Worm (Caenorhabditis elegans) whole organism, L2 larva: ENCODE data around the gene Y62F5A.12.

Source experiments
- C34F6.9 ChIP-seq: fragments of 150-350 bp; optimal IDR thresholded peaks from 2 replicates; lab custom pipeline; 2014; ENCODE audit warnings: missing biosample characterization, missing genetic modification characterization
- F13H6.1 ChIP-seq: sonication (generic microtip); optimal IDR thresholded peaks from 2 replicates; lab custom pipeline; 2016; ENCODE audit warnings: missing genetic modification characterization, missing compliant biosample characterization
- Y55F3AM.14 ChIP-seq: fragments of 200-800 bp; sonication (Bioruptor generic); optimal IDR thresholded peaks from 2 replicates; lab custom pipeline; 2018; ENCODE audit warnings: mild to moderate bottlenecking, missing genetic modification characterization, missing compliant biosample characterization
- ZK546.5 ChIP-seq: sonication (generic microtip); optimal IDR thresholded peaks from 2 replicates; lab custom pipeline; 2017; ENCODE audit warnings: missing biosample characterization, missing genetic modification characterization
- aly-2 ChIP-seq: fragments of 150-350 bp; optimal IDR thresholded peaks from 2 replicates; lab custom pipeline; 2014; ENCODE audit warnings: missing biosample characterization, missing genetic modification characterization
- ama-1 ChIP-seq: fragments of 150-350 bp; optimal IDR thresholded peaks from 2 replicates; lab custom pipeline; 2018; ENCODE audit warnings: inconsistent platforms
- blmp-1 ChIP-seq: sonication (generic microtip); optimal IDR thresholded peaks from 2 replicates; lab custom pipeline; 2017; ENCODE audit warnings: missing genetic modification characterization, mild to moderate bottlenecking, missing compliant biosample characterization, antibody characterized with exemption, moderate library complexity; ENCODE audit not compliant: insufficient read depth
- ceh-82 ChIP-seq: fragments of 150-350 bp; optimal IDR thresholded peaks from 2 replicates; lab custom pipeline; 2014; ENCODE audit warnings: missing biosample characterization, missing genetic modification characterization
- dmd-4 ChIP-seq: sonication (generic microtip); optimal IDR thresholded peaks from 2 replicates; lab custom pipeline; 2017; ENCODE audit warnings: missing biosample characterization, missing genetic modification characterization
- egl-27 ChIP-seq: sonication (generic microtip); optimal IDR thresholded peaks from 3 replicates; lab custom pipeline; 2017; ENCODE audit warnings: missing biosample characterization, missing genetic modification reagents, missing genetic modification characterization
- fos-1 ChIP-seq: fragments of 150-350 bp; optimal IDR thresholded peaks from 2 replicates; lab custom pipeline; 2014; ENCODE audit warnings: missing biosample characterization, missing genetic modification characterization
- lin-11 ChIP-seq: fragments of 150-350 bp; sonication (generic microtip); optimal IDR thresholded peaks from 2 replicates; lab custom pipeline; 2014; ENCODE audit warnings: missing biosample characterization, missing genetic modification characterization, inconsistent platforms, mixed read lengths
- lin-13 ChIP-seq: fragments of 150-350 bp; optimal IDR thresholded peaks from 2 replicates; lab custom pipeline; 2014; ENCODE audit warnings: missing biosample characterization, missing genetic modification reagents, missing genetic modification characterization
- lin-39 ChIP-seq: fragments of 150-350 bp; optimal IDR thresholded peaks from 2 replicates; lab custom pipeline; 2014; ENCODE audit warnings: missing biosample characterization, missing genetic modification reagents, missing genetic modification characterization
- mab-5 ChIP-seq: fragments of 150-350 bp; optimal IDR thresholded peaks from 2 replicates; lab custom pipeline; 2014; ENCODE audit warnings: missing biosample characterization, missing genetic modification characterization
- mdl-1 ChIP-seq, 2 experiments: fragments of 150-350 bp in 1 of 2; sonication (generic microtip) in 1 of 2; optimal IDR thresholded peaks; 2 replicates each; lab custom pipeline; 2017; ENCODE audit warnings: missing biosample characterization in 2 of 2, missing genetic modification characterization in 2 of 2
- nhr-10 ChIP-seq: sonication (generic microtip); optimal IDR thresholded peaks from 2 replicates; lab custom pipeline; 2017; ENCODE audit warnings: missing biosample characterization, missing genetic modification characterization
- nhr-11 ChIP-seq: fragments of 150-350 bp; optimal IDR thresholded peaks from 2 replicates; lab custom pipeline; 2014; ENCODE audit warnings: missing biosample characterization, missing genetic modification characterization
- nhr-129 ChIP-seq: fragments of 150-350 bp; optimal IDR thresholded peaks from 2 replicates; lab custom pipeline; 2014; ENCODE audit warnings: missing biosample characterization, missing genetic modification characterization
- nhr-21 ChIP-seq: fragments of 150-350 bp; optimal IDR thresholded peaks from 2 replicates; lab custom pipeline; 2014; ENCODE audit warnings: missing biosample characterization, missing genetic modification characterization
- nhr-237 ChIP-seq: fragments of 150-350 bp; optimal IDR thresholded peaks from 2 replicates; lab custom pipeline; 2014; ENCODE audit warnings: missing biosample characterization, missing genetic modification characterization
- nhr-25 ChIP-seq: fragments of 150-350 bp; sonication (generic microtip); optimal IDR thresholded peaks from 3 replicates; lab custom pipeline; 2014; ENCODE audit warnings: missing biosample characterization, missing genetic modification characterization
- nhr-6 ChIP-seq: fragments of 150-350 bp; optimal IDR thresholded peaks from 2 replicates; lab custom pipeline; 2014; ENCODE audit warnings: missing biosample characterization, missing genetic modification characterization
- nhr-77 ChIP-seq: fragments of 150-350 bp; optimal IDR thresholded peaks from 2 replicates; lab custom pipeline; 2014; ENCODE audit warnings: missing biosample characterization, missing genetic modification characterization
- peb-1 ChIP-seq: fragments of 150-350 bp; optimal IDR thresholded peaks from 2 replicates; lab custom pipeline; 2014; ENCODE audit warnings: missing biosample characterization, missing genetic modification characterization
- sem-4 ChIP-seq: fragments of 150-350 bp; optimal IDR thresholded peaks from 2 replicates; lab custom pipeline; 2014; ENCODE audit warnings: missing biosample characterization, missing genetic modification reagents, missing genetic modification characterization
- skn-1 ChIP-seq: sonication (generic microtip); optimal IDR thresholded peaks from 2 replicates; lab custom pipeline; 2017; ENCODE audit warnings: missing biosample characterization, missing genetic modification characterization
- sma-3 ChIP-seq: sonication (generic microtip); optimal IDR thresholded peaks from 2 replicates; lab custom pipeline; 2016; ENCODE audit warnings: missing genetic modification reagents, missing genetic modification characterization, missing compliant biosample characterization
- snpc-4 ChIP-seq: fragments of 150-350 bp; optimal IDR thresholded peaks from 2 replicates; lab custom pipeline; 2014; ENCODE audit warnings: missing biosample characterization, missing genetic modification characterization
- unc-39 ChIP-seq: fragments of 150-350 bp; optimal IDR thresholded peaks from 2 replicates; lab custom pipeline; 2014; ENCODE audit warnings: missing biosample characterization, missing genetic modification characterization
- unc-62 ChIP-seq: fragments of 150-350 bp; optimal IDR thresholded peaks from 2 replicates; lab custom pipeline; 2014; ENCODE audit warnings: missing biosample characterization, missing genetic modification reagents, missing genetic modification characterization
- zag-1 ChIP-seq: fragments of 150-350 bp; optimal IDR thresholded peaks from 2 replicates; lab custom pipeline; 2014; ENCODE audit warnings: missing biosample characterization, missing genetic modification characterization
- ztf-1 ChIP-seq: fragments of 200-800 bp; sonication (Bioruptor generic); conservative IDR thresholded peaks from 2 replicates; pipeline ENCODE4 v1.3.6; 2022; ENCODE audit warnings: missing genetic modification characterization, missing compliant biosample characterization
- ztf-11 ChIP-seq: sonication (generic microtip); optimal IDR thresholded peaks from 2 replicates; lab custom pipeline; 2017; ENCODE audit warnings: missing biosample characterization, missing genetic modification characterization
- ztf-4 ChIP-seq: fragments of 150-350 bp; optimal IDR thresholded peaks from 2 replicates; lab custom pipeline; 2014; ENCODE audit warnings: missing biosample characterization, missing genetic modification characterization

Y62F5A.12 gene

ce11 chrII:11535429-11535828, 1.1 kb upstream of the Y62F5A.12 start:
- TF ChIP-seq ztf-11 (tag; lab: Kevin White, UChicago) (no peak), skn-1 (tag; lab: Kevin White, UChicago) (no peak), nhr-129 (tag; lab: Kevin White, UChicago) (no peak), blmp-1 (tag; lab: Kevin White, UChicago) (no peak), unc-62 (GFP tag; lab: Kevin White, UChicago) (no peak), nhr-11 (no peak), ama-1 (lab: Kevin White, UChicago) (no peak), nhr-77 (tag; lab: Kevin White, UChicago) (no peak), fos-1 (tag; lab: Kevin White, UChicago) (no peak), mab-5 (tag; lab: Kevin White, UChicago) (no peak), dmd-4 (tag; lab: Kevin White, UChicago) (no peak), sem-4 (tag; lab: Kevin White, UChicago) (no peak)
- TF ChIP-seq, all 48 proteins: peak for 0

- no peak for TF ChIP-seq zag-1 (tag; lab: Kevin White, UChicago)
- no peak for TF ChIP-seq dmd-4 (tag; lab: Kevin White, UChicago)
- no peak for TF ChIP-seq lin-11 (tag; lab: Kevin White, UChicago)
- no peak for TF ChIP-seq lin-39
- TF ChIP-seq sma-3 (GFP tag; lab: Kevin White, UChicago), result no peak
- no peak for TF ChIP-seq ztf-4 (tag; lab: Kevin White, UChicago)
Observed at ce11 chrII:11533716-11534115, 563 bp downstream of the Y62F5A.12 start, which contains the start of gene mdt-8. mdt-8 (minus strand) TSS chrII:11533816.

- TF ChIP-seq ZK546.5, result no peak
- no peak for TF ChIP-seq ceh-82 (tag; lab: Kevin White, UChicago)
- TF ChIP-seq snpc-4 (tag; lab: Kevin White, UChicago), result no peak
- no peak for TF ChIP-seq lin-13 (GFP tag; lab: Kevin White, UChicago)
- TF ChIP-seq nhr-21 (tag; lab: Kevin White, UChicago), result no peak
- no peak for TF ChIP-seq sma-3 (GFP tag; lab: Kevin White, UChicago)
- TF ChIP-seq egl-27, result no peak
- no peak for TF ChIP-seq nhr-11
- no peak for TF ChIP-seq aly-2 (tag; lab: Kevin White, UChicago)
- TF ChIP-seq peb-1 (tag; lab: Kevin White, UChicago), result no peak
- no peak for TF ChIP-seq F13H6.1 (tag; lab: Kevin White, UChicago)
- no peak for TF ChIP-seq skn-1 (tag; lab: Kevin White, UChicago)
- no peak for TF ChIP-seq ztf-1 (GFP tag; lab: Robert Waterston, UW)
- TF ChIP-seq ama-1 (lab: Kevin White, UChicago), result no peak
- no peak for TF ChIP-seq nhr-237 (tag; lab: Kevin White, UChicago)
Observed at ce11 chrII:11526954-11527353, 7.3 kb downstream of the Y62F5A.12 start, which contains the start of gene age-1. age-1 (minus strand) TSS chrII:11527054.

ce11 chrII:11521300-11521699, 13.0 kb downstream of the Y62F5A.12 start, which contains the start of gene Y62F5A.10:
Y62F5A.10 (plus strand) TSS chrII:11521600.
- TF ChIP-seq peb-1 (tag; lab: Kevin White, UChicago) (no peak), nhr-25 (tag; lab: Kevin White, UChicago) (no peak), ztf-1 (GFP tag; lab: Robert Waterston, UW) (no peak), ceh-82 (tag; lab: Kevin White, UChicago) (no peak), nhr-237 (tag; lab: Kevin White, UChicago) (no peak), C34F6.9 (tag; lab: Kevin White, UChicago) (no peak), mdl-1 (tag; optimal IDR thresholded peaks at IDR 0.05; lab: Kevin White, UChicago) (no peak), fos-1 (tag; lab: Kevin White, UChicago) (no peak), nhr-6 (tag; lab: Kevin White, UChicago) (no peak), Y55F3AM.14 (GFP tag; lab: Kevin White, UChicago) (no peak), sma-3 (GFP tag; lab: Kevin White, UChicago) (no peak), nhr-77 (tag; lab: Kevin White, UChicago) (no peak), nhr-10 (no peak), mab-5 (tag; lab: Kevin White, UChicago) (no peak), unc-39 (tag; lab: Kevin White, UChicago) (no peak)
